Worm (Caenorhabditis elegans): Measurements from ENCODE around the gene K08F9.3.

Gene K08F9.3

ce11 chrV:15132423-15132822 lies 7.9 kb upstream of the K08F9.3 start, which contains the start of gene str-171:
Gene str-171 (minus strand): TSS chrV:15132523.
- TF ChIP-seq ztf-11 (tag; optimal IDR thresholded peaks at IDR 0.05): no peak
- TF ChIP-seq ceh-9 (tag; optimal IDR thresholded peaks at IDR 0.05): no peak
- TF ChIP-seq nhr-43 (tag; optimal IDR thresholded peaks at IDR 0.05; ENCODE audit: poor library complexity, severe bottlenecking): no peak
- TF ChIP-seq egl-5 (tag; optimal IDR thresholded peaks at IDR 0.05): no peak
- TF ChIP-seq ZK546.5 (tag; optimal IDR thresholded peaks at IDR 0.05): no peak
- TF ChIP-seq nhr-76 (tag; optimal IDR thresholded peaks at IDR 0.05): no peak
- TF ChIP-seq jun-1 (tag; optimal IDR thresholded peaks at IDR 0.05): no peak

- no peak for TF ChIP-seq mdl-1 (tag; optimal IDR thresholded peaks at IDR 0.05)
- TF ChIP-seq elt-2 (tag; optimal IDR thresholded peaks at IDR 0.05): peak; percentile 62
- TF ChIP-seq egl-27 (tag; optimal IDR thresholded peaks at IDR 0.05): no peak
- peak; percentile 47 for TF ChIP-seq pqm-1 (tag; optimal IDR thresholded peaks at IDR 0.05)
These were observed 6.5 kb upstream of the K08F9.3 start for ce11 chrV:15133812-15134211.

ce11 chrV:15136772-15137171 lies 3.6 kb upstream of the K08F9.3 start, which contains the start of gene aipl-1:
Gene aipl-1 (minus strand): TSS chrV:15136801.
- TF ChIP-seq nfya-1 (tag; optimal IDR thresholded peaks at IDR 0.05; ENCODE audit: insufficient read depth): peak; percentile 84
- TF ChIP-seq ZK546.5 (tag; optimal IDR thresholded peaks at IDR 0.05): no peak
- peak; percentile 74 for TF ChIP-seq pqm-1 (tag; optimal IDR thresholded peaks at IDR 0.05)
- peak; percentile 69 for TF ChIP-seq R02D3.7 (tag; optimal IDR thresholded peaks at IDR 0.05)
- TF ChIP-seq zag-1 (tag; optimal IDR thresholded peaks at IDR 0.05): no peak
- TF ChIP-seq aly-2 (tag; optimal IDR thresholded peaks at IDR 0.05): no peak
- no peak for TF ChIP-seq nhr-237 (tag; optimal IDR thresholded peaks at IDR 0.05)
- TF ChIP-seq lin-39 (tag; optimal IDR thresholded peaks at IDR 0.05): peak; percentile 53
- no peak for TF ChIP-seq ceh-9 (tag; optimal IDR thresholded peaks at IDR 0.05)
- peak; percentile 95 for TF ChIP-seq pha-4 (tag; optimal IDR thresholded peaks at IDR 0.05)
- no peak for TF ChIP-seq unc-62 (GFP tag; optimal IDR thresholded peaks at IDR 0.05)
- no peak for TF ChIP-seq nhr-76 (tag; optimal IDR thresholded peaks at IDR 0.05)
- peak; percentile 75 for TF ChIP-seq nhr-23 (tag; optimal IDR thresholded peaks at IDR 0.05)
- TF ChIP-seq mml-1 (tag; optimal IDR thresholded peaks at IDR 0.05): no peak
- TF ChIP-seq ceh-28 (tag; optimal IDR thresholded peaks at IDR 0.05): peak; percentile 42
- peak; percentile 66 for TF ChIP-seq nhr-25 (tag; optimal IDR thresholded peaks at IDR 0.05)
- no peak for TF ChIP-seq lsy-12 (tag; optimal IDR thresholded peaks at IDR 0.05)
- TF ChIP-seq tbx-2 (tag; optimal IDR thresholded peaks at IDR 0.05): no peak
- peak; percentile 9 for TF ChIP-seq skn-1 (tag; optimal IDR thresholded peaks at IDR 0.05)
- TF ChIP-seq sea-2 (GFP tag; optimal IDR thresholded peaks at IDR 0.05): no peak
- no peak for TF ChIP-seq ama-1 (optimal IDR thresholded peaks at IDR 0.05)
- peak; percentile 79 for TF ChIP-seq snpc-4 (tag; optimal IDR thresholded peaks at IDR 0.05)
- TF ChIP-seq hmg-11 (tag; optimal IDR thresholded peaks at IDR 0.05): no peak
- TF ChIP-seq elt-2 (tag; optimal IDR thresholded peaks at IDR 0.05): peak; percentile 43
- TF ChIP-seq fkh-10 (GFP tag; optimal IDR thresholded peaks at IDR 0.05): peak; percentile 60
- TF ChIP-seq ceh-82 (tag; optimal IDR thresholded peaks at IDR 0.05): peak; percentile 34
- TF ChIP-seq jun-1 (tag; optimal IDR thresholded peaks at IDR 0.05): peak; percentile 39
- TF ChIP-seq nhr-67 (tag; optimal IDR thresholded peaks at IDR 0.05): no peak
- TF ChIP-seq lin-15B (tag; optimal IDR thresholded peaks at IDR 0.05): peak; percentile 94
- TF ChIP-seq egl-5 (tag; optimal IDR thresholded peaks at IDR 0.05): peak; percentile 21
- TF ChIP-seq elt-3 (tag; optimal IDR thresholded peaks at IDR 0.05): peak in 1 of 3 experiments; percentile 66

ce11 chrV:15139811-15140210 lies 536 bp upstream of the K08F9.3 start:
- TF ChIP-seq pha-4 (tag; optimal IDR thresholded peaks at IDR 0.05) (peak; percentile 60), elt-2 (tag; optimal IDR thresholded peaks at IDR 0.05) (peak; percentile 53), fos-1 (tag; optimal IDR thresholded peaks at IDR 0.05) (no peak), pqm-1 (tag; optimal IDR thresholded peaks at IDR 0.05) (peak; percentile 53)

ce11 chrV:15143285-15143684 lies 2.9 kb downstream of the K08F9.3 start, which contains the start of gene K08F9.1:
Gene K08F9.1 (minus strand): TSS chrV:15143385.
- no peak for TF ChIP-seq nhr-43 (tag; optimal IDR thresholded peaks at IDR 0.05; ENCODE audit: poor library complexity, severe bottlenecking)

Measured in whole organism, L3 larva.